Worm (Caenorhabditis elegans) whole organism, young adult: ENCODE data around the gene F12A10.8.
A peak's percentile ranks its signal among the peaks of the same experiment; 100 is the strongest.

Experiments
- B0035.1 ChIP-seq: sonication (generic microtip); optimal IDR thresholded peaks from 2 replicates; lab custom pipeline; 2016; ENCODE audit warnings: missing genetic modification characterization, mild to moderate bottlenecking, missing compliant biosample characterization, missing genotype, missing genetic modification reagents
- B0261.1 ChIP-seq: sonication (generic microtip); optimal IDR thresholded peaks from 2 replicates; lab custom pipeline; 2016; ENCODE audit warnings: mild to moderate bottlenecking, missing genetic modification characterization, moderate library complexity, missing compliant biosample characterization
- C06A6.2 ChIP-seq: fragments of 200-800 bp; sonication (Bioruptor generic); conservative IDR thresholded peaks from 2 replicates; pipeline ENCODE4 v1.3.6; 2022; ENCODE audit warnings: missing genetic modification characterization, missing compliant biosample characterization
- C17E4.6 ChIP-seq: fragments of 200-800 bp; sonication (Bioruptor generic); IDR thresholded peaks from 2 replicates; pipeline ENCODE4 v1.3.6; 2022; ENCODE audit warnings: missing genetic modification reagents, missing genetic modification characterization, missing compliant biosample characterization
- F23B12.7 ChIP-seq: sonication (generic microtip); optimal IDR thresholded peaks from 2 replicates; lab custom pipeline; 2017; ENCODE audit warnings: missing genetic modification characterization, mild to moderate bottlenecking, missing compliant biosample characterization, antibody characterized with exemption, moderate library complexity; ENCODE audit not compliant: insufficient read depth
- F33H1.4 ChIP-seq: fragments of 200-800 bp; sonication (Bioruptor generic); IDR thresholded peaks from 2 replicates; pipeline ENCODE4 v1.3.6; 2022; ENCODE audit warnings: missing genetic modification reagents, missing genetic modification characterization, missing compliant biosample characterization
- F49E8.2 ChIP-seq: sonication (generic microtip); optimal IDR thresholded peaks from 3 replicates; lab custom pipeline; 2017; ENCODE audit warnings: missing genetic modification characterization, mild to moderate bottlenecking, missing compliant biosample characterization, antibody characterized with exemption, moderate library complexity; ENCODE audit not compliant: insufficient read depth
- F57A8.1 ChIP-seq: fragments of 200-800 bp; sonication (Bioruptor generic); optimal IDR thresholded peaks from 2 replicates; lab custom pipeline; 2018; ENCODE audit warnings: mild to moderate bottlenecking, missing genetic modification characterization, moderate library complexity, missing compliant biosample characterization
- K12H6.12 ChIP-seq: fragments of 200-800 bp; sonication (Bioruptor generic); optimal IDR thresholded peaks from 2 replicates; lab custom pipeline; 2018; ENCODE audit warnings: mild to moderate bottlenecking, missing genetic modification characterization, missing compliant biosample characterization
- T26A5.8 ChIP-seq: sonication (generic microtip); optimal IDR thresholded peaks from 2 replicates; lab custom pipeline; 2016; ENCODE audit warnings: missing genetic modification characterization, missing compliant biosample characterization
- atf-7 ChIP-seq: sonication (generic microtip); optimal IDR thresholded peaks from 2 replicates; lab custom pipeline; 2017; ENCODE audit warnings: mild to moderate bottlenecking, missing genetic modification characterization, missing compliant biosample characterization
- attf-5 ChIP-seq: fragments of 200-800 bp; sonication (Bioruptor generic); optimal IDR thresholded peaks from 2 replicates; lab custom pipeline; 2018; ENCODE audit warnings: mild to moderate bottlenecking, missing genetic modification characterization, missing compliant biosample characterization
- attf-6 ChIP-seq: fragments of 200-800 bp; sonication (Bioruptor generic); IDR thresholded peaks from 2 replicates; pipeline ENCODE4 v1.3.6; 2022; ENCODE audit warnings: missing genetic modification reagents, missing genetic modification characterization, missing compliant biosample characterization
- cebp-2 ChIP-seq: fragments of 200-800 bp; sonication (Bioruptor generic); IDR thresholded peaks from 2 replicates; pipeline ENCODE4 v1.3.6; 2022; ENCODE audit warnings: missing genetic modification characterization, missing compliant biosample characterization
- ceh-91 ChIP-seq: fragments of 200-800 bp; sonication (Bioruptor generic); IDR thresholded peaks from 2 replicates; pipeline ENCODE4 v1.3.6; 2022; ENCODE audit warnings: missing genetic modification reagents, missing genetic modification characterization, missing compliant biosample characterization
- chd-7 ChIP-seq: sonication (generic microtip); optimal IDR thresholded peaks from 2 replicates; lab custom pipeline; 2016; ENCODE audit warnings: mild to moderate bottlenecking, missing genetic modification characterization, moderate library complexity, missing compliant biosample characterization
- dox-1 ChIP-seq: fragments of 200-800 bp; sonication (Bioruptor generic); IDR thresholded peaks from 2 replicates; pipeline ENCODE4 v1.3.6; 2022; ENCODE audit warnings: missing genetic modification reagents, missing genetic modification characterization, missing compliant biosample characterization
- dpl-1 ChIP-seq: fragments of 150-350 bp; optimal IDR thresholded peaks from 2 replicates; lab custom pipeline; 2014; ENCODE audit warnings: missing biosample characterization, missing genetic modification reagents, missing genetic modification characterization
- efl-1 ChIP-seq: fragments of 150-350 bp; optimal IDR thresholded peaks from 2 replicates; lab custom pipeline; 2014; ENCODE audit warnings: missing biosample characterization, missing genetic modification reagents, missing genetic modification characterization
- ekl-4 ChIP-seq: fragments of 200-800 bp; sonication (Bioruptor generic); IDR thresholded peaks from 2 replicates; pipeline ENCODE4 v1.3.6; 2022; ENCODE audit warnings: missing genetic modification reagents, missing genetic modification characterization, missing compliant biosample characterization
- fkh-3 ChIP-seq: sonication (generic microtip); optimal IDR thresholded peaks from 2 replicates; lab custom pipeline; 2016; ENCODE audit warnings: mild to moderate bottlenecking, missing genetic modification characterization, missing compliant biosample characterization
- hmg-20 ChIP-seq: fragments of 200-800 bp; sonication (Bioruptor generic); IDR thresholded peaks from 2 replicates; pipeline ENCODE4 v1.3.6; 2022; ENCODE audit warnings: missing genetic modification reagents, missing genetic modification characterization, missing compliant biosample characterization
- lag-1 ChIP-seq: fragments of 200-800 bp; sonication (Bioruptor generic); IDR thresholded peaks from 2 replicates; pipeline ENCODE4 v1.3.6; 2022; ENCODE audit warnings: missing genetic modification reagents, missing genetic modification characterization, missing compliant biosample characterization
- lin-26 ChIP-seq: fragments of 200-800 bp; sonication (Bioruptor generic); IDR thresholded peaks from 2 replicates; pipeline ENCODE4 v1.3.6; 2022; ENCODE audit warnings: missing genetic modification reagents, missing genetic modification characterization, missing compliant biosample characterization
- lin-35 ChIP-seq, 3 experiments: fragments of 150-350 bp in 2 of 3; sonication (generic microtip) in 1 of 3; optimal IDR thresholded peaks; 2 replicates each; lab custom pipeline; 2014 to 2018; ENCODE audit warnings: missing biosample characterization in 3 of 3, missing genetic modification characterization in 3 of 3, missing genetic modification reagents in 3 of 3
- lin-40 ChIP-seq: sonication (generic microtip); optimal IDR thresholded peaks from 2 replicates; lab custom pipeline; 2016; ENCODE audit warnings: missing genetic modification characterization, mild to moderate bottlenecking, missing compliant biosample characterization, missing genotype, missing genetic modification reagents
- lin-54 ChIP-seq: fragments of 200-800 bp; sonication (Bioruptor generic); optimal IDR thresholded peaks from 2 replicates; lab custom pipeline; 2018; ENCODE audit warnings: mild to moderate bottlenecking, missing genetic modification characterization, missing compliant biosample characterization
- lsy-27 ChIP-seq: sonication (generic microtip); optimal IDR thresholded peaks from 2 replicates; lab custom pipeline; 2017; ENCODE audit warnings: missing genetic modification characterization, mild to moderate bottlenecking, missing compliant biosample characterization, antibody characterized with exemption, missing genotype, borderline replicate concordance; ENCODE audit not compliant: insufficient read depth
- madf-6 ChIP-seq: fragments of 200-800 bp; sonication (Bioruptor generic); IDR thresholded peaks from 2 replicates; pipeline ENCODE4 v1.3.6; 2022; ENCODE audit warnings: missing genetic modification reagents, missing genetic modification characterization, missing compliant biosample characterization
- madf-8 ChIP-seq: fragments of 200-800 bp; sonication (Bioruptor generic); conservative IDR thresholded peaks from 2 replicates; pipeline ENCODE4 v1.3.6; 2022; ENCODE audit warnings: missing genetic modification reagents, missing genetic modification characterization, missing compliant biosample characterization
- mel-28 ChIP-seq: sonication (generic microtip); optimal IDR thresholded peaks from 2 replicates; lab custom pipeline; 2016; ENCODE audit warnings: borderline replicate concordance, mild to moderate bottlenecking, missing genetic modification characterization, missing compliant biosample characterization
- mxl-1 ChIP-seq: sonication (generic microtip); optimal IDR thresholded peaks from 2 replicates; lab custom pipeline; 2016; ENCODE audit warnings: missing genetic modification characterization, missing compliant biosample characterization
- nhr-120 ChIP-seq: fragments of 200-800 bp; sonication (Bioruptor generic); IDR thresholded peaks from 2 replicates; pipeline ENCODE4 v1.3.6; 2022; ENCODE audit warnings: missing genetic modification characterization, missing compliant biosample characterization
- nhr-27 ChIP-seq: fragments of 200-800 bp; sonication (Bioruptor generic); optimal IDR thresholded peaks from 2 replicates; lab custom pipeline; 2018; ENCODE audit warnings: mild to moderate bottlenecking, missing genetic modification characterization, moderate library complexity, missing compliant biosample characterization
- nhr-90 ChIP-seq: sonication (generic microtip); optimal IDR thresholded peaks from 2 replicates; lab custom pipeline; 2016; ENCODE audit warnings: missing genotype, mild to moderate bottlenecking, missing genetic modification characterization, missing compliant biosample characterization
- pha-4 ChIP-seq: fragments of 150-350 bp; sonication (generic microtip); optimal IDR thresholded peaks from 2 replicates; lab custom pipeline; 2014; ENCODE audit warnings: missing biosample characterization, missing genetic modification reagents, missing genetic modification characterization
- rcor-1 ChIP-seq: fragments of 200-800 bp; sonication (Bioruptor generic); IDR thresholded peaks from 2 replicates; pipeline ENCODE4 v1.3.6; 2022; ENCODE audit warnings: missing genetic modification reagents, missing genetic modification characterization, missing compliant biosample characterization
- sea-2 ChIP-seq: fragments of 200-800 bp; sonication (Bioruptor generic); IDR thresholded peaks from 2 replicates; pipeline ENCODE4 v1.3.6; 2022; ENCODE audit warnings: missing genetic modification characterization, missing compliant biosample characterization
- snpc-1.3 ChIP-seq: sonication (generic microtip); optimal IDR thresholded peaks from 2 replicates; lab custom pipeline; 2017; ENCODE audit warnings: missing genetic modification characterization, mild to moderate bottlenecking, missing compliant biosample characterization, antibody characterized with exemption, moderate library complexity, missing genotype, missing genetic modification reagents; ENCODE audit not compliant: insufficient read depth
- snpc-3.4 ChIP-seq: sonication (generic microtip); optimal IDR thresholded peaks from 2 replicates; lab custom pipeline; 2017; ENCODE audit warnings: missing genetic modification characterization, mild to moderate bottlenecking, missing compliant biosample characterization, antibody characterized with exemption, moderate library complexity, missing genotype, missing genetic modification reagents
- tbx-9 ChIP-seq: sonication (generic microtip); optimal IDR thresholded peaks from 2 replicates; lab custom pipeline; 2016; ENCODE audit warnings: borderline replicate concordance, missing genetic modification characterization, inconsistent platforms, missing compliant biosample characterization
- tlf-1 ChIP-seq: fragments of 200-800 bp; sonication (Bioruptor generic); optimal IDR thresholded peaks from 2 replicates; lab custom pipeline; 2018; ENCODE audit warnings: mild to moderate bottlenecking, missing genetic modification characterization, missing compliant biosample characterization
- xnd-1 ChIP-seq: sonication (generic microtip); optimal IDR thresholded peaks from 2 replicates; lab custom pipeline; 2016; ENCODE audit warnings: missing genotype, missing genetic modification reagents, missing genetic modification characterization, missing compliant biosample characterization
- zfh-2 ChIP-seq: fragments of 200-800 bp; sonication (Bioruptor generic); conservative IDR thresholded peaks from 2 replicates; pipeline ENCODE4 v1.3.6; 2022; ENCODE audit warnings: missing genetic modification reagents, missing genetic modification characterization, missing compliant biosample characterization
- ztf-22 ChIP-seq: fragments of 200-800 bp; sonication (Bioruptor generic); optimal IDR thresholded peaks from 2 replicates; lab custom pipeline; 2018; ENCODE audit warnings: mild to moderate bottlenecking, missing genetic modification characterization, moderate library complexity, missing compliant biosample characterization
- ztf-26 ChIP-seq: sonication (generic microtip); optimal IDR thresholded peaks from 2 replicates; lab custom pipeline; 2017; ENCODE audit warnings: missing genetic modification characterization, missing compliant biosample characterization
- ztf-3 ChIP-seq: fragments of 200-800 bp; sonication (Bioruptor generic); optimal IDR thresholded peaks from 2 replicates; lab custom pipeline; 2018; ENCODE audit warnings: mild to moderate bottlenecking, missing genetic modification characterization, missing compliant biosample characterization

The F12A10.8 gene

DNA sequence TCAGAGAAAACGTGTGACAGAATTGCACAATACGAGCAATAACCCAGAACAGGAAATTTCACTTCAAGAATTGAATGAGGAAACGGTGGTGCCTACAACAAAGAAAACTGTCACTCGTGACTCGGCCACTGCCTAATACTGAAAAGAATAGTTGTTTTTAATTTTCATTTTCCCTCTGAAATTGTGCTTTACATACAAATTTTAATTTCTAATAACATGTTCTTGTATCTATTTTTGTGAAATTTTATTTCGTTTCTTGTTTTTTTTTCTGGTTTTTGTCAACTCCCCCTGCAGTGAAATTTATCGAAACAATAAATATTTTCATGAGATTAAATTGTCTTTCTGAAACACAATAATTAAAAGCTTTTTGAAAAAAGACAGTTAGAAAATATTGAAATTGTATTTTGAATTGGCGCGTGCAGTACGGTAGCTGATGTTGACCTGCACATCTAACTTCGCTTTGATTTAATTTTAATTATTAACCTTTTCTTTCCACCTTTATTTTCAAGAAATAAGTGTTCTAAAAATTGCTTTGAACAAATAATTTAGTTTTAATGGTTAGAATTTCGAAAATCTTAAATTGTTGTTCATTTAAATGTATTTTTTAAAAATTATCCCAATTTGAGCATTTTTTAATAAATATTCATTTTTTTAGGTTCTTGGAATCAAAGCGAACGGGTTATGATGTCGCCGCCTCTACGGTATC, 45.1 kb downstream of the F12A10.8 start, which contains the start of gene daz-1:
TSS of gene daz-1 (plus strand) at position 656 of the 706 bp plus-strand sequence.
- TF ChIP-seq C17E4.6 (GFP tag; lab: Robert Waterston, UW) (no peak), snpc-3.4 (peak; percentile 41), mxl-1 (no peak), F33H1.4 (GFP tag; lab: Robert Waterston, UW) (peak; percentile 70), ztf-3 (GFP tag; lab: Kevin White, UChicago) (no peak), ekl-4 (GFP tag; lab: Robert Waterston, UW) (no peak), efl-1 (GFP tag; lab: Kevin White, UChicago) (peak; percentile 95), madf-6 (GFP tag; lab: Robert Waterston, UW) (peak; percentile 87), attf-5 (GFP tag; lab: Kevin White, UChicago) (no peak), ztf-26 (no peak), sea-2 (GFP tag; lab: Robert Waterston, UW) (no peak), C06A6.2 (no peak), F23B12.7 (tag; lab: Kevin White, UChicago) (peak; percentile 3), F49E8.2 (tag; lab: Kevin White, UChicago) (peak; percentile 40), dpl-1 (GFP tag; lab: Kevin White, UChicago) (peak; percentile 81), lin-54 (GFP tag; lab: Kevin White, UChicago) (peak; percentile 93), lsy-27 (tag; lab: Kevin White, UChicago) (no peak), K12H6.12 (tag; lab: Kevin White, UChicago) (no peak), madf-8 (GFP tag; lab: Robert Waterston, UW) (peak; percentile 68), T26A5.8 (tag; lab: Kevin White, UChicago) (no peak), lin-35 (GFP tag; optimal IDR thresholded peaks at IDR 0.05; lab: Kevin White, UChicago) (peak in 2 of 3 experiments; percentile 34 to 52), xnd-1 (tag; lab: Kevin White, UChicago) (peak; percentile 68), lin-40 (tag; lab: Kevin White, UChicago) (no peak), nhr-120 (no peak), hmg-20 (GFP tag; lab: Robert Waterston, UW) (no peak), lin-26 (GFP tag; lab: Robert Waterston, UW) (no peak), nhr-27 (tag; lab: Kevin White, UChicago) (no peak), zfh-2 (GFP tag; lab: Robert Waterston, UW) (no peak), fkh-3 (tag; lab: Kevin White, UChicago) (no peak), dox-1 (GFP tag; lab: Robert Waterston, UW) (no peak), B0035.1 (tag; lab: Kevin White, UChicago) (no peak), cebp-2 (GFP tag; lab: Robert Waterston, UW) (no peak), pha-4 (tag; lab: Kevin White, UChicago) (no peak), chd-7 (tag; lab: Kevin White, UChicago) (no peak), rcor-1 (peak; percentile 46; the same call in 1 of the 2 replicates), snpc-1.3 (tag; lab: Kevin White, UChicago) (peak; percentile 76), atf-7 (tag; lab: Kevin White, UChicago) (no peak), attf-6 (GFP tag; lab: Robert Waterston, UW) (no peak), nhr-90 (tag; lab: Kevin White, UChicago) (no peak), ztf-22 (no peak), B0261.1 (tag; lab: Kevin White, UChicago) (no peak), tlf-1 (GFP tag; lab: Kevin White, UChicago) (peak; percentile 13), tbx-9 (tag; lab: Kevin White, UChicago) (no peak), F57A8.1 (no peak), mel-28 (no peak), ceh-91 (no peak), lag-1 (GFP tag; lab: Robert Waterston, UW) (no peak)
